Worm (Caenorhabditis elegans) whole organism, L3 larva: ENCODE data around the gene Y66A7A.7.

Experiments
- ZK546.5 ChIP-seq: sonication (generic microtip); optimal IDR thresholded peaks from 2 replicates; lab custom pipeline; 2017; ENCODE audit warnings: missing biosample characterization, missing genetic modification characterization
- aly-2 ChIP-seq: fragments of 150-350 bp; optimal IDR thresholded peaks from 2 replicates; lab custom pipeline; 2014; ENCODE audit warnings: missing biosample characterization, missing genetic modification characterization
- ama-1 ChIP-seq: fragments of 150-350 bp; optimal IDR thresholded peaks from 2 replicates; lab custom pipeline; 2018
- ceh-16 ChIP-seq: sonication (generic microtip); optimal IDR thresholded peaks from 2 replicates; lab custom pipeline; 2017; ENCODE audit warnings: missing biosample characterization, missing genetic modification characterization
- ceh-28 ChIP-seq: fragments of 150-350 bp; optimal IDR thresholded peaks from 2 replicates; lab custom pipeline; 2014; ENCODE audit warnings: missing biosample characterization, missing genetic modification reagents, missing genetic modification characterization
- ceh-82 ChIP-seq: fragments of 150-350 bp; optimal IDR thresholded peaks from 2 replicates; lab custom pipeline; 2014; ENCODE audit warnings: missing biosample characterization, missing genetic modification characterization
- ceh-9 ChIP-seq: sonication (generic microtip); optimal IDR thresholded peaks from 2 replicates; lab custom pipeline; 2018; ENCODE audit warnings: missing biosample characterization, missing genetic modification characterization
- daf-12 ChIP-seq: fragments of 150-350 bp; optimal IDR thresholded peaks from 2 replicates; lab custom pipeline; 2014; ENCODE audit warnings: missing biosample characterization, missing genetic modification reagents, missing genetic modification characterization
- elt-2 ChIP-seq: sonication (generic microtip); optimal IDR thresholded peaks from 2 replicates; lab custom pipeline; 2016; ENCODE audit warnings: missing genetic modification reagents, mild to moderate bottlenecking, missing genetic modification characterization, missing compliant biosample characterization
- eor-1 ChIP-seq, 2 experiments: fragments of 150-350 bp; optimal IDR thresholded peaks; 2 replicates each; lab custom pipeline; 2014 to 2018; ENCODE audit warnings: missing biosample characterization in 2 of 2, missing genetic modification characterization in 2 of 2
- fkh-10 ChIP-seq: sonication (generic microtip); optimal IDR thresholded peaks from 2 replicates; lab custom pipeline; 2017; ENCODE audit warnings: missing biosample characterization, missing genetic modification reagents, missing genetic modification characterization
- hmg-11 ChIP-seq: sonication (generic microtip); optimal IDR thresholded peaks from 2 replicates; lab custom pipeline; 2016; ENCODE audit warnings: missing genetic modification characterization, missing compliant biosample characterization
- lin-15B ChIP-seq: fragments of 150-350 bp; optimal IDR thresholded peaks from 2 replicates; lab custom pipeline; 2014; ENCODE audit warnings: missing biosample characterization, missing genetic modification characterization
- mml-1 ChIP-seq: fragments of 150-350 bp; sonication (generic microtip); optimal IDR thresholded peaks from 3 replicates; lab custom pipeline; 2014; ENCODE audit warnings: missing biosample characterization, missing genetic modification characterization
- nfya-1 ChIP-seq: sonication (generic microtip); optimal IDR thresholded peaks from 2 replicates; lab custom pipeline; 2017; ENCODE audit warnings: missing genetic modification characterization, mild to moderate bottlenecking, missing compliant biosample characterization, antibody characterized with exemption, moderate library complexity; ENCODE audit not compliant: insufficient read depth
- nhr-11 ChIP-seq: fragments of 150-350 bp; optimal IDR thresholded peaks from 2 replicates; lab custom pipeline; 2014; ENCODE audit warnings: missing biosample characterization, missing genetic modification characterization
- nhr-23 ChIP-seq: fragments of 150-350 bp; optimal IDR thresholded peaks from 2 replicates; lab custom pipeline; 2014; ENCODE audit warnings: missing biosample characterization, missing genetic modification reagents, missing genetic modification characterization
- nhr-25 ChIP-seq: sonication (generic microtip); optimal IDR thresholded peaks from 2 replicates; lab custom pipeline; 2017; ENCODE audit warnings: missing biosample characterization, missing genetic modification characterization
- nhr-43 ChIP-seq: sonication (generic microtip); optimal IDR thresholded peaks from 2 replicates; lab custom pipeline; 2016; ENCODE audit warnings: mild to moderate bottlenecking, missing genetic modification characterization, missing compliant biosample characterization; ENCODE audit not compliant: poor library complexity, severe bottlenecking
- nhr-67 ChIP-seq: fragments of 150-350 bp; optimal IDR thresholded peaks from 2 replicates; lab custom pipeline; 2014; ENCODE audit warnings: missing biosample characterization, missing genetic modification characterization
- nhr-77 ChIP-seq: fragments of 150-350 bp; optimal IDR thresholded peaks from 2 replicates; lab custom pipeline; 2014; ENCODE audit warnings: missing biosample characterization, missing genetic modification characterization
- pha-4 ChIP-seq: fragments of 150-350 bp; optimal IDR thresholded peaks from 2 replicates; lab custom pipeline; 2014; ENCODE audit warnings: missing biosample characterization, missing genetic modification reagents, missing genetic modification characterization
- pqm-1 ChIP-seq: fragments of 150-350 bp; optimal IDR thresholded peaks from 2 replicates; lab custom pipeline; 2017; ENCODE audit warnings: missing biosample characterization, missing genetic modification characterization, inconsistent platforms
- skn-1 ChIP-seq: fragments of 150-350 bp; optimal IDR thresholded peaks from 2 replicates; lab custom pipeline; 2014; ENCODE audit warnings: missing biosample characterization, missing genetic modification characterization
- snpc-4 ChIP-seq: fragments of 150-350 bp; optimal IDR thresholded peaks from 2 replicates; lab custom pipeline; 2014; ENCODE audit warnings: missing biosample characterization, missing genetic modification characterization
- unc-62 ChIP-seq: fragments of 150-350 bp; sonication (generic microtip); optimal IDR thresholded peaks from 4 replicates; lab custom pipeline; 2014; ENCODE audit warnings: missing biosample characterization, missing genetic modification reagents, missing genetic modification characterization
- zag-1 ChIP-seq: fragments of 150-350 bp; optimal IDR thresholded peaks from 2 replicates; lab custom pipeline; 2014; ENCODE audit warnings: missing biosample characterization, missing genetic modification characterization
- ztf-11 ChIP-seq: fragments of 150-350 bp; optimal IDR thresholded peaks from 2 replicates; lab custom pipeline; 2014; ENCODE audit warnings: missing biosample characterization, missing genetic modification characterization
- ztf-4 ChIP-seq: fragments of 150-350 bp; optimal IDR thresholded peaks from 2 replicates; lab custom pipeline; 2014; ENCODE audit warnings: missing biosample characterization, missing genetic modification characterization

Gene Y66A7A.7

DNA sequence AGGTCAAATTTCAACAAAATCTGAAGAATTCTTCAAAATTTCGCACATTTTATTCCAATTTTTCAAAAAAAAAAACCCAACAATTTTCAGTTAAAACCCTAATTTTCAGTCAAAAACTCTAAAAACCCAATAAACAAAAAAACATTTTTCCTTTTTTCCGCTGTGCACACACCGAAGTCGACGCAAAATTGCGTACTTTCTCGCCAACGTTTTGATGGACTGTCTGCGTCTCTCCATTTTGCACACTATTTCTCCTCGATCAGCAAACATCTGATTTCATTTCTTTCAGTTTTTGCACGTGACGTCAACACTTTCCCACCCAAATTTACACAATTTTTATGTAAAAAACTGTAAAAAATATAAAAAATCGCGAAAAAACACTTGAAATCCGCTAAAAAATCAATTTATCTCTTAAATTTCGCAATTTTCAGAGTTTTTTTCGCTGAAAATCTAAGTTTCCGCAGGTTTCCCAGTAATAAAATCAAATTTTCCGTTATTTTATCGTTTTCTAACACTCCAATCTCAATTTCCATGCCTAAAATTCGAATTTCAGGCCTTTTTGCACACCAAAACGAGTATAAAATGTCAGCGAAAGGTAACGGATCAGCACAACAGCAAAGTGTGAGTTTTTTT is 28.0 kb upstream of the Y66A7A.7 start, which contains the start of gene crh-1 (continued):
- peak; percentile 55 for TF ChIP-seq elt-2
- TF ChIP-seq nhr-23: peak; percentile 65
- peak; percentile 72 for TF ChIP-seq lin-15B (tag; lab: Kevin White, UChicago)
- no peak for TF ChIP-seq ztf-4 (tag; lab: Kevin White, UChicago)
- no peak for TF ChIP-seq ceh-9 (tag; lab: Kevin White, UChicago)

ce11 chrIII:11656389-11656788 is 27.1 kb upstream of the Y66A7A.7 start:
- TF ChIP-seq nfya-1 (tag; lab: Kevin White, UChicago): peak; percentile 54
- no peak for TF ChIP-seq ceh-16 (tag; lab: Kevin White, UChicago)
- no peak for TF ChIP-seq unc-62 (GFP tag; lab: Kevin White, UChicago)

ce11 chrIII:11651430-11651829 is 22.2 kb upstream of the Y66A7A.7 start:
- no peak for TF ChIP-seq ceh-28 (tag; lab: Kevin White, UChicago)
- TF ChIP-seq nhr-11 (tag; lab: Kevin White, UChicago): no peak
- no peak for TF ChIP-seq snpc-4 (tag; lab: Kevin White, UChicago)
- no peak for TF ChIP-seq ceh-82 (tag; lab: Kevin White, UChicago)
- no peak for TF ChIP-seq pqm-1 (tag; lab: Kevin White, UChicago)
- no peak for TF ChIP-seq nhr-77
- TF ChIP-seq ztf-11 (tag; lab: Kevin White, UChicago): no peak
- TF ChIP-seq skn-1 (tag; lab: Kevin White, UChicago): no peak
- no peak for TF ChIP-seq eor-1 (tag; optimal IDR thresholded peaks at IDR 0.05; lab: Kevin White, UChicago)
- no peak for TF ChIP-seq hmg-11 (tag; lab: Kevin White, UChicago)
- no peak for TF ChIP-seq daf-12 (tag; lab: Kevin White, UChicago)
- TF ChIP-seq nhr-23: no peak
- no peak for TF ChIP-seq mml-1 (tag; lab: Kevin White, UChicago)
- no peak for TF ChIP-seq nhr-43 (tag; lab: Kevin White, UChicago)
- TF ChIP-seq ceh-9 (tag; lab: Kevin White, UChicago): no peak
- no peak for TF ChIP-seq unc-62 (GFP tag; lab: Kevin White, UChicago)
- TF ChIP-seq pha-4 (tag; lab: Kevin White, UChicago): no peak
- no peak for TF ChIP-seq nhr-25 (tag; lab: Kevin White, UChicago)
- TF ChIP-seq zag-1 (tag; lab: Kevin White, UChicago): no peak

DNA sequence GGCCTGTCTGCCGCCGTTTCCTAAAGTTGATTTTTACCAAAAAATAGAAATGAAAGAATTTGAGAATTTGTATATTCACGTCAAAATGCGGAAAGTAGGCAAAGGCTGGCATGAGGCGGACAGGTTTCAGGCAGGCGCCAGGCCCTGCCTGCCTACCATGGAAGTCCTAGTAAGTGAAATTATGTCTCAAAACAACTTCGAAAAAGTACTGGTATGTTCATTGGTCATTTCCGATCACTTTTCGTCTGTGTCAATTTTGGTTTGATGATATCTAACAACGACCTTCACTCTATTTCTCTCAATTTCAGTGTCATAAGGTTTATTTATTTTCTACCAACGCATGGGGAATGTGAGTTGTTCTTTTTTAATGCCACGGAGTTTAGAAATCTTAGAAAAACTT is 20.9 kb upstream of the Y66A7A.7 start, which contains the start of gene faah-6:
Gene faah-6, plus strand, starts transcription at position 301 of the 400 bp plus-strand sequence.
- TF ChIP-seq unc-62 (GFP tag; lab: Kevin White, UChicago) (no peak), ama-1 (lab: Kevin White, UChicago) (no peak), nhr-23 (no peak), snpc-4 (tag; lab: Kevin White, UChicago) (no peak), nfya-1 (tag; lab: Kevin White, UChicago) (no peak), ZK546.5 (tag; lab: Kevin White, UChicago) (no peak), aly-2 (tag; lab: Kevin White, UChicago) (no peak), ceh-9 (tag; lab: Kevin White, UChicago) (no peak), nhr-67 (tag; lab: Kevin White, UChicago) (no peak), pha-4 (tag; lab: Kevin White, UChicago) (no peak)

ce11 chrIII:11641347-11641746 is 12.1 kb upstream of the Y66A7A.7 start:
- TF ChIP-seq mml-1 (tag; lab: Kevin White, UChicago) (no peak), fkh-10 (GFP tag; lab: Kevin White, UChicago) (peak; percentile 59), nfya-1 (tag; lab: Kevin White, UChicago) (peak; percentile 65), lin-15B (tag; lab: Kevin White, UChicago) (peak; percentile 14)

DNA sequence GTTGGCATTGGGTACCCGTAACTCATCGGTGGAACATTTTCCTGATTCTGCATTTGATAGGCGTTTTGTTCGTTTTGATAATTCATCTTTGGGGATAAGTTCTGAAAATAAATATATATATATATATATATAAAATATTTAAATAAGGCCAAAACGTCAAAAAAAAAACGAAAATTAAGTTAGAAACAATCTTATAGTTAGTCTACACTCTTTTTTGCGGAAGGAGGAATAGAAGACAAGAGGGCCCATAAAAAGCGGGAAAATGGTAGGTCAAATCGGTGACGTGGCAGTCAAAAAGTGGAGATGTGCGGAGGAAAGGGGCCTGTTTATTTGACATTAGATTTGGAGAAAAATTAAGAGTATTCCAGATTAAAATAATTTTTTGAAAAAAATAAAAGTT is 7.5 kb upstream of the Y66A7A.7 start, which contains the start of gene tbx-33:
Gene tbx-33, minus strand, starts transcription at position 101 of the 400 bp plus-strand sequence.
- TF ChIP-seq hmg-11 (tag; lab: Kevin White, UChicago) (no peak), ceh-28 (tag; lab: Kevin White, UChicago) (no peak)
